Worm (Caenorhabditis elegans) whole organism, young adult: ENCODE data around the gene C34C12.9.

ENCODE experiments used
- B0019.2 ChIP-seq: fragments of 200-800 bp; sonication (Bioruptor generic); conservative IDR thresholded peaks from 2 replicates; pipeline ENCODE4 v1.3.6; 2022; ENCODE audit warnings: missing genetic modification reagents, missing genetic modification characterization, missing compliant biosample characterization
- B0035.1 ChIP-seq: sonication (generic microtip); optimal IDR thresholded peaks from 2 replicates; lab custom pipeline; 2016; ENCODE audit warnings: missing genetic modification characterization, mild to moderate bottlenecking, missing compliant biosample characterization, missing genotype, missing genetic modification reagents
- B0261.1 ChIP-seq: sonication (generic microtip); optimal IDR thresholded peaks from 2 replicates; lab custom pipeline; 2016; ENCODE audit warnings: mild to moderate bottlenecking, missing genetic modification characterization, moderate library complexity, missing compliant biosample characterization
- F37B4.10 ChIP-seq: fragments of 200-800 bp; sonication (Bioruptor generic); IDR thresholded peaks from 2 replicates; pipeline ENCODE4 v1.3.6; 2022; ENCODE audit warnings: missing genetic modification characterization, missing compliant biosample characterization
- K11D2.4 ChIP-seq: fragments of 200-800 bp; sonication (Bioruptor generic); IDR thresholded peaks from 2 replicates; pipeline ENCODE4 v1.3.6; 2022; ENCODE audit warnings: missing genetic modification reagents, missing genetic modification characterization, missing compliant biosample characterization
- T07F8.4 ChIP-seq: sonication (generic microtip); optimal IDR thresholded peaks from 2 replicates; lab custom pipeline; 2016; ENCODE audit warnings: mild to moderate bottlenecking, missing genetic modification characterization, moderate library complexity, missing compliant biosample characterization
- Y53F4B.3 ChIP-seq: fragments of 200-800 bp; sonication (Bioruptor generic); IDR thresholded peaks from 2 replicates; pipeline ENCODE4 v1.3.6; 2022; ENCODE audit warnings: missing genetic modification reagents, missing genetic modification characterization, missing compliant biosample characterization
- Y95B8A.8 ChIP-seq: fragments of 200-800 bp; sonication (Bioruptor generic); IDR thresholded peaks from 2 replicates; pipeline ENCODE4 v1.3.6; 2022; ENCODE audit warnings: missing genetic modification reagents, missing genetic modification characterization, missing compliant biosample characterization
- ama-1 ChIP-seq, 3 experiments: fragments of 150-350 bp in 1 of 3; sonication (generic microtip) in 2 of 3; optimal IDR thresholded peaks; 2 replicates each; lab custom pipeline; 2014 to 2018; ENCODE audit warnings: missing biosample characterization in 2 of 3, missing genetic modification characterization in 2 of 3, missing genetic modification reagents in 2 of 3
- aptf-3 ChIP-seq: fragments of 200-800 bp; sonication (Bioruptor generic); IDR thresholded peaks from 2 replicates; pipeline ENCODE4 v1.3.6; 2022; ENCODE audit warnings: missing genetic modification characterization, missing compliant biosample characterization
- attf-5 ChIP-seq: fragments of 200-800 bp; sonication (Bioruptor generic); optimal IDR thresholded peaks from 2 replicates; lab custom pipeline; 2018; ENCODE audit warnings: mild to moderate bottlenecking, missing genetic modification characterization, missing compliant biosample characterization
- ceh-40 ChIP-seq: fragments of 200-800 bp; sonication (Bioruptor generic); IDR thresholded peaks from 2 replicates; pipeline ENCODE4 v1.3.6; 2022; ENCODE audit warnings: missing genetic modification characterization, missing compliant biosample characterization
- die-1 ChIP-seq: sonication (generic microtip); optimal IDR thresholded peaks from 2 replicates; lab custom pipeline; 2016; ENCODE audit warnings: missing genotype, mild to moderate bottlenecking, missing genetic modification characterization, missing compliant biosample characterization
- dox-1 ChIP-seq: fragments of 200-800 bp; sonication (Bioruptor generic); IDR thresholded peaks from 2 replicates; pipeline ENCODE4 v1.3.6; 2022; ENCODE audit warnings: missing genetic modification reagents, missing genetic modification characterization, missing compliant biosample characterization
- dpff-1 ChIP-seq: sonication (generic microtip); optimal IDR thresholded peaks from 2 replicates; lab custom pipeline; 2017; ENCODE audit warnings: mild to moderate bottlenecking, missing genetic modification characterization, missing compliant biosample characterization
- egl-18 ChIP-seq: fragments of 200-800 bp; sonication (Bioruptor generic); IDR thresholded peaks from 2 replicates; pipeline ENCODE4 v1.3.6; 2022; ENCODE audit warnings: missing genetic modification reagents, missing genetic modification characterization, missing compliant biosample characterization
- egrh-3 ChIP-seq: fragments of 200-800 bp; sonication (Bioruptor generic); IDR thresholded peaks from 2 replicates; pipeline ENCODE4 v1.3.6; 2022; ENCODE audit warnings: missing genetic modification reagents, missing genetic modification characterization, missing compliant biosample characterization
- gei-17 ChIP-seq: fragments of 200-800 bp; sonication (Bioruptor generic); optimal IDR thresholded peaks from 2 replicates; lab custom pipeline; 2018; ENCODE audit warnings: mild to moderate bottlenecking, missing genetic modification characterization, missing compliant biosample characterization
- him-1 ChIP-seq: sonication (generic microtip); optimal IDR thresholded peaks from 2 replicates; lab custom pipeline; 2016; ENCODE audit warnings: missing genotype, missing genetic modification reagents, missing genetic modification characterization, missing compliant biosample characterization
- hlh-26 ChIP-seq: fragments of 200-800 bp; sonication (Bioruptor generic); conservative IDR thresholded peaks from 2 replicates; pipeline ENCODE4 v1.3.6; 2022; ENCODE audit warnings: missing genetic modification reagents, missing genetic modification characterization, missing compliant biosample characterization
- hmg-1.2 ChIP-seq: fragments of 200-800 bp; sonication (Bioruptor generic); IDR thresholded peaks from 2 replicates; pipeline ENCODE4 v1.3.6; 2022; ENCODE audit warnings: missing genetic modification reagents, missing genetic modification characterization, missing compliant biosample characterization
- hmg-20 ChIP-seq: fragments of 200-800 bp; sonication (Bioruptor generic); IDR thresholded peaks from 2 replicates; pipeline ENCODE4 v1.3.6; 2022; ENCODE audit warnings: missing genetic modification reagents, missing genetic modification characterization, missing compliant biosample characterization
- lin-26 ChIP-seq: fragments of 200-800 bp; sonication (Bioruptor generic); IDR thresholded peaks from 2 replicates; pipeline ENCODE4 v1.3.6; 2022; ENCODE audit warnings: missing genetic modification reagents, missing genetic modification characterization, missing compliant biosample characterization
- lin-35 ChIP-seq, 3 experiments: fragments of 150-350 bp in 2 of 3; sonication (generic microtip) in 1 of 3; optimal IDR thresholded peaks; 2 replicates each; lab custom pipeline; 2014 to 2018; ENCODE audit warnings: missing biosample characterization in 3 of 3, missing genetic modification characterization in 3 of 3, missing genetic modification reagents in 3 of 3
- lin-54 ChIP-seq: fragments of 200-800 bp; sonication (Bioruptor generic); optimal IDR thresholded peaks from 2 replicates; lab custom pipeline; 2018; ENCODE audit warnings: mild to moderate bottlenecking, missing genetic modification characterization, missing compliant biosample characterization
- lsl-1 ChIP-seq: fragments of 200-800 bp; sonication (Bioruptor generic); optimal IDR thresholded peaks from 2 replicates; lab custom pipeline; 2018; ENCODE audit warnings: mild to moderate bottlenecking, missing genetic modification characterization, moderate library complexity, missing compliant biosample characterization
- madf-6 ChIP-seq: fragments of 200-800 bp; sonication (Bioruptor generic); IDR thresholded peaks from 2 replicates; pipeline ENCODE4 v1.3.6; 2022; ENCODE audit warnings: missing genetic modification reagents, missing genetic modification characterization, missing compliant biosample characterization
- mcd-1 ChIP-seq: fragments of 200-800 bp; sonication (Bioruptor generic); IDR thresholded peaks from 2 replicates; pipeline ENCODE4 v1.3.6; 2022; ENCODE audit warnings: missing genetic modification reagents, missing genetic modification characterization, missing compliant biosample characterization
- mel-28 ChIP-seq: sonication (generic microtip); optimal IDR thresholded peaks from 2 replicates; lab custom pipeline; 2016; ENCODE audit warnings: borderline replicate concordance, mild to moderate bottlenecking, missing genetic modification characterization, missing compliant biosample characterization
- nhr-27 ChIP-seq: fragments of 200-800 bp; sonication (Bioruptor generic); optimal IDR thresholded peaks from 2 replicates; lab custom pipeline; 2018; ENCODE audit warnings: mild to moderate bottlenecking, missing genetic modification characterization, moderate library complexity, missing compliant biosample characterization
- pbrm-1 ChIP-seq: fragments of 200-800 bp; sonication (Bioruptor generic); IDR thresholded peaks from 2 replicates; pipeline ENCODE4 v1.3.6; 2022; ENCODE audit warnings: missing genetic modification reagents, missing genetic modification characterization, missing compliant biosample characterization
- rec-8 ChIP-seq, 2 experiments: sonication (generic microtip); optimal IDR thresholded peaks; 2 replicates each; lab custom pipeline; 2016; ENCODE audit warnings: mild to moderate bottlenecking in 2 of 2, missing genetic modification characterization in 2 of 2, missing genetic modification reagents in 2 of 2, missing genotype in 2 of 2, missing biosample characterization in 1 of 2, missing compliant biosample characterization in 1 of 2, moderate library complexity in 1 of 2
- repo-1 ChIP-seq: sonication (generic microtip); optimal IDR thresholded peaks from 2 replicates; lab custom pipeline; 2017; ENCODE audit warnings: mild to moderate bottlenecking, missing genetic modification characterization, missing compliant biosample characterization
- rpc-1 ChIP-seq, 2 experiments: fragments of 150-350 bp in 1 of 2; sonication (generic microtip) in 1 of 2; optimal IDR thresholded peaks; 2 replicates each; lab custom pipeline; 2014 to 2018; ENCODE audit warnings: missing biosample characterization in 1 of 2, missing genetic modification characterization in 1 of 2, missing genetic modification reagents in 1 of 2, missing genotype in 1 of 2
- snpc-3.4 ChIP-seq: sonication (generic microtip); optimal IDR thresholded peaks from 2 replicates; lab custom pipeline; 2017; ENCODE audit warnings: missing genetic modification characterization, mild to moderate bottlenecking, missing compliant biosample characterization, antibody characterized with exemption, moderate library complexity, missing genotype, missing genetic modification reagents
- snpc-4 ChIP-seq, 5 experiments: fragments of 150-350 bp in 1 of 5; sonication (generic microtip) in 4 of 5; optimal IDR thresholded peaks; 2 replicates each; lab custom pipeline; 2014 to 2018; ENCODE audit warnings: missing genetic modification characterization in 5 of 5, missing biosample characterization in 3 of 5, antibody characterized with exemption in 2 of 5, mild to moderate bottlenecking in 2 of 5, missing compliant biosample characterization in 2 of 5, missing genotype in 2 of 5, moderate library complexity in 2 of 5, missing genetic modification reagents in 1 of 5
- tbp1 ChIP-seq: fragments of 200-800 bp; sonication (Bioruptor generic); optimal IDR thresholded peaks from 2 replicates; lab custom pipeline; 2018; ENCODE audit warnings: mild to moderate bottlenecking, missing genetic modification characterization, missing compliant biosample characterization
- tlf-1 ChIP-seq: fragments of 200-800 bp; sonication (Bioruptor generic); optimal IDR thresholded peaks from 2 replicates; lab custom pipeline; 2018; ENCODE audit warnings: mild to moderate bottlenecking, missing genetic modification characterization, missing compliant biosample characterization
- zfh-2 ChIP-seq: fragments of 200-800 bp; sonication (Bioruptor generic); conservative IDR thresholded peaks from 2 replicates; pipeline ENCODE4 v1.3.6; 2022; ENCODE audit warnings: missing genetic modification reagents, missing genetic modification characterization, missing compliant biosample characterization
- zim-3 ChIP-seq: sonication (generic microtip); optimal IDR thresholded peaks from 2 replicates; lab custom pipeline; 2017; ENCODE audit warnings: mild to moderate bottlenecking, missing genetic modification characterization, moderate library complexity, missing compliant biosample characterization
- ztf-22 ChIP-seq: fragments of 200-800 bp; sonication (Bioruptor generic); optimal IDR thresholded peaks from 2 replicates; lab custom pipeline; 2018; ENCODE audit warnings: mild to moderate bottlenecking, missing genetic modification characterization, moderate library complexity, missing compliant biosample characterization
- ztf-25 ChIP-seq: fragments of 200-800 bp; sonication (Bioruptor generic); IDR thresholded peaks from 2 replicates; pipeline ENCODE4 v1.3.6; 2022; ENCODE audit warnings: missing genetic modification reagents, missing genetic modification characterization, missing compliant biosample characterization
- ztf-26 ChIP-seq: sonication (generic microtip); optimal IDR thresholded peaks from 2 replicates; lab custom pipeline; 2017; ENCODE audit warnings: missing genetic modification characterization, missing compliant biosample characterization
- ztf-6 ChIP-seq: fragments of 200-800 bp; sonication (Bioruptor generic); IDR thresholded peaks from 2 replicates; pipeline ENCODE4 v1.3.6; 2022; ENCODE audit warnings: missing genetic modification reagents, missing genetic modification characterization, missing compliant biosample characterization

Gene C34C12.9

ce11 chrIII:3429761-3430160 lies 45.6 kb downstream of the C34C12.9 start:
- TF ChIP-seq mel-28 (tag; lab: Kevin White, UChicago) (no peak), hmg-1.2 (GFP tag; lab: Robert Waterston, UW) (no peak), lin-54 (no peak), Y53F4B.3 (GFP tag; lab: Robert Waterston, UW) (no peak), attf-5 (GFP tag; lab: Kevin White, UChicago) (no peak), B0261.1 (tag; lab: Kevin White, UChicago) (no peak), ama-1 (optimal IDR thresholded peaks at IDR 0.05; lab: Kevin White, UChicago) (no peak), ama-1 (GFP tag; optimal IDR thresholded peaks at IDR 0.05; lab: Kevin White, UChicago) (no peak), tbp1 (no peak), ztf-26 (tag; lab: Kevin White, UChicago) (no peak), B0019.2 (GFP tag; lab: Robert Waterston, UW) (no peak)

DNA sequence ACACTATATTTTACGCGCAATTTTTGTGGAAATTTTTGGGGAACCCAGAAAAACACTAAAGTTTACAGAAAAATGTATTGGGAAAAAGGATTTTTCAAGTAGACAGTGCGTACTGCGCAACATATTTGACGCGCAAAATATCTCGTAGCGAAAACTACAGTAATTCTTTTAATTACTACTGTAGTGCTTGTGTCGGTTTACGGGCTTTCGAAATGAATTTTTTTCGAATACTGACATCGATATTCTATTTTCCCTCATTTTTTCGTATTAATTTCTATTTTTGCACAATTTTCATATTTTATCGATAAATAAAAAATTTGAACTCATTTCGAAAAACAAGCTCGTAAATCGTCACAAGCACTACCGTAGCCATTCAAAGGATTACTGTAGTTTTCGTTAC lies 46.7 kb downstream of the C34C12.9 start:
- peak; percentile 16 for TF ChIP-seq lsl-1 (GFP tag; lab: Kevin White, UChicago)
- TF ChIP-seq hlh-26: no peak

ce11 chrIII:3426741-3427140 lies 48.6 kb downstream of the C34C12.9 start:
- peak; percentile 88 for TF ChIP-seq lin-26 (GFP tag; lab: Robert Waterston, UW)
- peak; percentile 22 for TF ChIP-seq him-1 (tag; lab: Kevin White, UChicago)
- TF ChIP-seq repo-1 (tag; lab: Kevin White, UChicago): peak; percentile 43
- peak; percentile 74; the same call in 1 of the 2 replicates for TF ChIP-seq dox-1 (GFP tag; lab: Robert Waterston, UW)
- peak; percentile 85; the same call in 1 of the 2 replicates for TF ChIP-seq aptf-3
- no peak for TF ChIP-seq snpc-3.4 (tag; lab: Kevin White, UChicago)
- TF ChIP-seq ztf-25: 0 out of 2 replicates have a peak, but pooled peaks have one; percentile 37
- no peak for TF ChIP-seq ceh-40 (GFP tag; lab: Robert Waterston, UW)
- peak; percentile 71 for TF ChIP-seq B0261.1 (tag; lab: Kevin White, UChicago)
- TF ChIP-seq hmg-20 (GFP tag; lab: Robert Waterston, UW): peak; percentile 41; the same call in 1 of the 2 replicates
- peak; percentile 47; the same call in 1 of the 2 replicates for TF ChIP-seq madf-6 (GFP tag; lab: Robert Waterston, UW)
- TF ChIP-seq egl-18 (GFP tag; lab: Robert Waterston, UW): no peak
- no peak for TF ChIP-seq nhr-27 (tag; lab: Kevin White, UChicago)
- no peak for TF ChIP-seq dpff-1 (tag; lab: Kevin White, UChicago)
- TF ChIP-seq ztf-22 (GFP tag; lab: Kevin White, UChicago): no peak
- TF ChIP-seq gei-17 (GFP tag; lab: Kevin White, UChicago): no peak
- TF ChIP-seq F37B4.10 (GFP tag; lab: Robert Waterston, UW): no peak
- no peak for TF ChIP-seq tlf-1 (GFP tag; lab: Kevin White, UChicago)
- TF ChIP-seq T07F8.4 (tag; lab: Kevin White, UChicago): no peak
- TF ChIP-seq lin-35 (GFP tag; optimal IDR thresholded peaks at IDR 0.05; lab: Kevin White, UChicago): no peak
- TF ChIP-seq attf-5 (GFP tag; lab: Kevin White, UChicago): peak; percentile 20
- TF ChIP-seq die-1 (tag; lab: Kevin White, UChicago): peak; percentile 46
- TF ChIP-seq Y95B8A.8 (GFP tag; lab: Robert Waterston, UW): no peak
- TF ChIP-seq pbrm-1: peak; percentile 69; the same call in 1 of the 2 replicates
- TF ChIP-seq zim-3 (tag; lab: Kevin White, UChicago): no peak
- peak; percentile 64; the same call in 1 of the 2 replicates for TF ChIP-seq egrh-3
- peak; percentile 64 for TF ChIP-seq mcd-1 (GFP tag; lab: Robert Waterston, UW)
- no peak for TF ChIP-seq rec-8 (tag; optimal IDR thresholded peaks at IDR 0.05; lab: Kevin White, UChicago)
- TF ChIP-seq ztf-6 (GFP tag; lab: Robert Waterston, UW): peak; percentile 62; the same call in 1 of the 2 replicates
- no peak for TF ChIP-seq snpc-4 (GFP tag; optimal IDR thresholded peaks at IDR 0.05; lab: Kevin White, UChicago)
- peak in 1 of 4 experiments; percentile 5 for TF ChIP-seq snpc-4 (tag; optimal IDR thresholded peaks at IDR 0.05; lab: Kevin White, UChicago)
- no peak for TF ChIP-seq K11D2.4 (GFP tag; lab: Robert Waterston, UW)
- TF ChIP-seq rpc-1 (optimal IDR thresholded peaks at IDR 0.05; lab: Kevin White, UChicago): peak; percentile 55
- TF ChIP-seq rpc-1 (tag; optimal IDR thresholded peaks at IDR 0.05; lab: Kevin White, UChicago): peak; percentile 71
- no peak for TF ChIP-seq B0035.1 (tag; lab: Kevin White, UChicago)
- TF ChIP-seq zfh-2 (GFP tag; lab: Robert Waterston, UW): peak; percentile 75
